Worm (Caenorhabditis elegans) whole organism, young adult: ENCODE measurements around the gene C45H4.18.

ENCODE experiments used
- F37B4.10 ChIP-seq: fragments of 200-800 bp; sonication (Bioruptor generic); IDR thresholded peaks from 2 replicates; pipeline ENCODE4 v1.3.6; 2022; ENCODE audit warnings: missing genetic modification characterization, missing compliant biosample characterization
- F55B11.4 ChIP-seq: sonication (generic microtip); optimal IDR thresholded peaks from 2 replicates; lab custom pipeline; 2016; ENCODE audit warnings: missing compliant biosample characterization, missing genetic modification characterization, borderline replicate concordance; ENCODE audit not compliant: insufficient read depth
- T26A5.8 ChIP-seq: sonication (generic microtip); optimal IDR thresholded peaks from 2 replicates; lab custom pipeline; 2016; ENCODE audit warnings: missing genetic modification characterization, missing compliant biosample characterization
- Y95B8A.8 ChIP-seq: fragments of 200-800 bp; sonication (Bioruptor generic); IDR thresholded peaks from 2 replicates; pipeline ENCODE4 v1.3.6; 2022; ENCODE audit warnings: missing genetic modification reagents, missing genetic modification characterization, missing compliant biosample characterization
- attf-3 ChIP-seq: fragments of 200-800 bp; sonication (Bioruptor generic); conservative IDR thresholded peaks from 2 replicates; pipeline ENCODE4 v1.3.6; 2022; ENCODE audit warnings: missing genetic modification reagents, missing genetic modification characterization, missing compliant biosample characterization
- bed-2 ChIP-seq: fragments of 200-800 bp; sonication (Bioruptor generic); IDR thresholded peaks from 2 replicates; pipeline ENCODE4 v1.3.6; 2022; ENCODE audit warnings: missing genetic modification reagents, missing genetic modification characterization, missing compliant biosample characterization
- ccch-3 ChIP-seq: fragments of 200-800 bp; sonication (Bioruptor generic); optimal IDR thresholded peaks from 2 replicates; lab custom pipeline; 2018; ENCODE audit warnings: mild to moderate bottlenecking, missing genetic modification characterization, missing compliant biosample characterization
- ceh-27 ChIP-seq: fragments of 200-800 bp; sonication (Bioruptor generic); optimal IDR thresholded peaks from 2 replicates; lab custom pipeline; 2018; ENCODE audit warnings: mild to moderate bottlenecking, missing genetic modification characterization, moderate library complexity, missing compliant biosample characterization
- ceh-79 ChIP-seq: sonication (generic microtip); optimal IDR thresholded peaks from 2 replicates; lab custom pipeline; 2017; ENCODE audit warnings: mild to moderate bottlenecking, missing genetic modification characterization, missing compliant biosample characterization
- ceh-91 ChIP-seq: fragments of 200-800 bp; sonication (Bioruptor generic); IDR thresholded peaks from 2 replicates; pipeline ENCODE4 v1.3.6; 2022; ENCODE audit warnings: missing genetic modification reagents, missing genetic modification characterization, missing compliant biosample characterization
- dpl-1 ChIP-seq: fragments of 150-350 bp; optimal IDR thresholded peaks from 2 replicates; lab custom pipeline; 2014; ENCODE audit warnings: missing biosample characterization, missing genetic modification reagents, missing genetic modification characterization
- egl-44 ChIP-seq: fragments of 200-800 bp; sonication (Bioruptor generic); IDR thresholded peaks from 2 replicates; pipeline ENCODE4 v1.3.6; 2022; ENCODE audit warnings: missing genetic modification reagents, missing genetic modification characterization, missing compliant biosample characterization
- him-1 ChIP-seq: sonication (generic microtip); optimal IDR thresholded peaks from 2 replicates; lab custom pipeline; 2016; ENCODE audit warnings: missing genotype, missing genetic modification reagents, missing genetic modification characterization, missing compliant biosample characterization
- let-526 ChIP-seq: fragments of 200-800 bp; sonication (Bioruptor generic); IDR thresholded peaks from 2 replicates; pipeline ENCODE4 v1.3.6; 2022; ENCODE audit warnings: missing genetic modification reagents, missing genetic modification characterization, missing compliant biosample characterization
- lir-1 ChIP-seq: fragments of 200-800 bp; sonication (Bioruptor generic); conservative IDR thresholded peaks from 2 replicates; pipeline ENCODE4 v1.3.6; 2022; ENCODE audit warnings: missing genetic modification reagents, missing genetic modification characterization, missing compliant biosample characterization
- madf-3 ChIP-seq: fragments of 200-800 bp; sonication (Bioruptor generic); IDR thresholded peaks from 2 replicates; pipeline ENCODE4 v1.3.6; 2022; ENCODE audit warnings: missing genetic modification reagents, missing genetic modification characterization, missing compliant biosample characterization
- madf-6 ChIP-seq: fragments of 200-800 bp; sonication (Bioruptor generic); IDR thresholded peaks from 2 replicates; pipeline ENCODE4 v1.3.6; 2022; ENCODE audit warnings: missing genetic modification reagents, missing genetic modification characterization, missing compliant biosample characterization
- madf-8 ChIP-seq: fragments of 200-800 bp; sonication (Bioruptor generic); conservative IDR thresholded peaks from 2 replicates; pipeline ENCODE4 v1.3.6; 2022; ENCODE audit warnings: missing genetic modification reagents, missing genetic modification characterization, missing compliant biosample characterization
- mxl-1 ChIP-seq: sonication (generic microtip); optimal IDR thresholded peaks from 2 replicates; lab custom pipeline; 2016; ENCODE audit warnings: missing genetic modification characterization, missing compliant biosample characterization
- nhr-179 ChIP-seq: sonication (generic microtip); optimal IDR thresholded peaks from 2 replicates; lab custom pipeline; 2016; ENCODE audit warnings: mild to moderate bottlenecking, missing genetic modification characterization, missing compliant biosample characterization
- nhr-80 ChIP-seq: sonication (generic microtip); optimal IDR thresholded peaks from 2 replicates; lab custom pipeline; 2016; ENCODE audit warnings: missing genetic modification characterization, missing compliant biosample characterization
- pbrm-1 ChIP-seq: fragments of 200-800 bp; sonication (Bioruptor generic); IDR thresholded peaks from 2 replicates; pipeline ENCODE4 v1.3.6; 2022; ENCODE audit warnings: missing genetic modification reagents, missing genetic modification characterization, missing compliant biosample characterization
- rec-8 ChIP-seq, 2 experiments: sonication (generic microtip); optimal IDR thresholded peaks; 2 replicates each; lab custom pipeline; 2016; ENCODE audit warnings: mild to moderate bottlenecking in 2 of 2, missing genetic modification characterization in 2 of 2, missing genetic modification reagents in 2 of 2, missing genotype in 2 of 2, missing biosample characterization in 1 of 2, missing compliant biosample characterization in 1 of 2, moderate library complexity in 1 of 2
- sea-2 ChIP-seq: fragments of 200-800 bp; sonication (Bioruptor generic); IDR thresholded peaks from 2 replicates; pipeline ENCODE4 v1.3.6; 2022; ENCODE audit warnings: missing genetic modification characterization, missing compliant biosample characterization
- snpc-1.3 ChIP-seq: sonication (generic microtip); optimal IDR thresholded peaks from 2 replicates; lab custom pipeline; 2017; ENCODE audit warnings: missing genetic modification characterization, mild to moderate bottlenecking, missing compliant biosample characterization, antibody characterized with exemption, moderate library complexity, missing genotype, missing genetic modification reagents; ENCODE audit not compliant: insufficient read depth
- snpc-4 ChIP-seq, 5 experiments: fragments of 150-350 bp in 1 of 5; sonication (generic microtip) in 4 of 5; optimal IDR thresholded peaks; 2 replicates each; lab custom pipeline; 2014 to 2018; ENCODE audit warnings: missing genetic modification characterization in 5 of 5, missing biosample characterization in 3 of 5, antibody characterized with exemption in 2 of 5, mild to moderate bottlenecking in 2 of 5, missing compliant biosample characterization in 2 of 5, missing genotype in 2 of 5, moderate library complexity in 2 of 5, missing genetic modification reagents in 1 of 5
- somi-1 ChIP-seq: fragments of 200-800 bp; sonication (Bioruptor generic); optimal IDR thresholded peaks from 2 replicates; lab custom pipeline; 2018; ENCODE audit warnings: mild to moderate bottlenecking, missing genetic modification characterization, missing compliant biosample characterization
- tbp1 ChIP-seq: fragments of 200-800 bp; sonication (Bioruptor generic); optimal IDR thresholded peaks from 2 replicates; lab custom pipeline; 2018; ENCODE audit warnings: mild to moderate bottlenecking, missing genetic modification characterization, missing compliant biosample characterization
- tlf-1 ChIP-seq: fragments of 200-800 bp; sonication (Bioruptor generic); optimal IDR thresholded peaks from 2 replicates; lab custom pipeline; 2018; ENCODE audit warnings: mild to moderate bottlenecking, missing genetic modification characterization, missing compliant biosample characterization
- unc-62 ChIP-seq: fragments of 150-350 bp; optimal IDR thresholded peaks from 2 replicates; lab custom pipeline; 2014; ENCODE audit warnings: missing biosample characterization, missing genetic modification reagents, missing genetic modification characterization
- zfh-2 ChIP-seq: fragments of 200-800 bp; sonication (Bioruptor generic); conservative IDR thresholded peaks from 2 replicates; pipeline ENCODE4 v1.3.6; 2022; ENCODE audit warnings: missing genetic modification reagents, missing genetic modification characterization, missing compliant biosample characterization
- ztf-26 ChIP-seq: sonication (generic microtip); optimal IDR thresholded peaks from 2 replicates; lab custom pipeline; 2017; ENCODE audit warnings: missing genetic modification characterization, missing compliant biosample characterization
- ztf-6 ChIP-seq: fragments of 200-800 bp; sonication (Bioruptor generic); IDR thresholded peaks from 2 replicates; pipeline ENCODE4 v1.3.6; 2022; ENCODE audit warnings: missing genetic modification reagents, missing genetic modification characterization, missing compliant biosample characterization

C45H4.18 gene

DNA sequence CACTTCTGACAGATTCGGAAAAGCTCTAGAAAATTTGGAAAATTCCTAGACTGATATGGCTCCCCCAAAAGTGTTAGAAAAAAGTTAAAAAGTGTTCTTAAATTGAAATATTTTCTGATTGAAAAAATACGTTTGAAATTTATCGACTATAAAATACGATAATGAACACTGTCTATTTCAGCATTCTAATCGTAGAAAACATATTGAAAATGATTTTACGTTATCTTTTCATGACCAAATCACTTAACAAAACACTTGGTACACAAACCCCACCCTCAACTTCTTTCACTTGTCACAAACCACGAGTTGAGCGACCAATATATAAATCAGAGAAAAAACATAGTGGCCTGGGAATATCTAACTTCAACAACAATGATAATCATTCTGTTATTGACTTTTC, 3.9 kb downstream of the C45H4.18 start, which contains the start of gene cyp-33C1:
TSS of gene cyp-33C1 (plus strand) at position 301 of the 400 bp plus-strand sequence.
- no peak for TF ChIP-seq rec-8 (tag; optimal IDR thresholded peaks at IDR 0.05; lab: Kevin White, UChicago)
- no peak for TF ChIP-seq nhr-179 (tag; lab: Kevin White, UChicago)
- no peak for TF ChIP-seq dpl-1 (GFP tag; lab: Kevin White, UChicago)
- TF ChIP-seq unc-62 (GFP tag; lab: Kevin White, UChicago), result no peak
- TF ChIP-seq tbp1 (GFP tag; lab: Kevin White, UChicago), result no peak
- TF ChIP-seq sea-2 (GFP tag; lab: Robert Waterston, UW), result no peak
- TF ChIP-seq madf-3, result no peak

DNA sequence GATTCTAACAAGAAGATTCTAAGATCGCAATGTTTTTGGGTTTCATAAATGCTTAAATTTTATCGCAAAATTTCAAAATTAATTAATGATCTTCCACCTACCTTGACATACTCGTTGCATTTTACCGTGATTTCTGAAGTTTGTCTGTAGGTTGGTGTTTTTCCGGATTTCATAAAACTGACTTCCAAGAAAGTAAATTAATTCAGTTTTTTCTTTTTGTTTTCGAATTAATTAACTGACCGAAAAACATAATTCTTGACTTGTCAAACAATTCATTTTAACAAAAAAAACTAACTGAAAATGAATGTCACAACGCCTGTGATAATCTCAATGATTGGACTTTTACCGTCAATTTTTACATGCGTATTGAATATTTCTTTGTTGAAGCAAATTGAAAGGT, 6.4 kb downstream of the C45H4.18 start, which contains the start of gene srbc-16:
TSS of gene srbc-16 (plus strand) at position 301 of the 400 bp plus-strand sequence.
- TF ChIP-seq snpc-4 (GFP tag; optimal IDR thresholded peaks at IDR 0.05; lab: Kevin White, UChicago) (no peak), snpc-4 (tag; optimal IDR thresholded peaks at IDR 0.05; lab: Kevin White, UChicago) (no peak), bed-2 (no peak)

DNA sequence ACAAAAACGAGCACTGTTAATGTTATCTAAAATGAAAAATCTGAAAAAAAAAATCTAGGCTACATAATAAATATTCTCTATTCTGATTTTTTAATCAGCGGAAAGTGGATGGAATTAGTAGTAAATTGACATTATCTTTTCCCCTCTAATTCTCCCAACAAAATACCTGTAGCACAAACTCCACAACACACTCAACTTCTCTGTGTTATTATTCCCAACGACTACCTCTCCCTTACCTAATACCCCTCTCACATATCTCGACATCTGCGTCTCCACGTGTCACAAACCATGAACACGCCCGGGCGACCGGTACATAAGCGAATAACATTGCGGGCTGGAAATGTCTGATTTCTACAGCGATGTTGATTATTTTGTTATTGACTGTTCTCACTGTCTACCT, 7.8 kb downstream of the C45H4.18 start, which contains the start of gene cyp-33C2:
TSS of gene cyp-33C2 (plus strand) at position 327 of the 400 bp plus-strand sequence.
- TF ChIP-seq nhr-80 (tag; lab: Kevin White, UChicago), result peak; percentile 51
- TF ChIP-seq let-526, result peak; percentile 28; the same call in 1 of the 2 replicates
- TF ChIP-seq egl-44 (GFP tag; lab: Robert Waterston, UW), result no peak

DNA sequence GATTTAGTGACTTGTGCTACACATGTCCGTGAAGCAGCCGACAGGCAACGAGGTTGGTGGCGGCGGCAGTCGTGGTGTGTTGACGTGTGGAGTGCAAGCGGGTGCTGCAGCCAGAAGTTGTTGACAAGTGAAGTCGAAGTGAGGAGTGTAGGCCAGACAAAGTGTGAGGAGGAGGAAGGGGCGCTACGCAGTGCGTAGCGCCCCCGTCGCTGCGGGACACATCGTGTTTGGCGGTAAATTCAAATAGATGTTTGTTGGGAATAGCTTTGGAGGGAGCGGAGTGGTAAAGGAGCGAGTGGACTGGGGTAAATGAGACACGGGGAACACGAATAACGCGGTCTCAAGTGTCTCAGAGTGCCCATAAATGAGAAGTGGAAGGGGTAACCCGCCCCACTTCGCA, 10.1 kb downstream of the C45H4.18 start:
- no peak for TF ChIP-seq him-1
- no peak for TF ChIP-seq snpc-1.3 (tag; lab: Kevin White, UChicago)
- 0 out of 2 replicates have a peak, but pooled peaks have one; percentile 47 for TF ChIP-seq F37B4.10 (GFP tag; lab: Robert Waterston, UW)
- TF ChIP-seq zfh-2, result 0 out of 2 replicates have a peak, but pooled peaks have one; percentile 44
- TF ChIP-seq ztf-26 (tag; lab: Kevin White, UChicago), result no peak

DNA sequence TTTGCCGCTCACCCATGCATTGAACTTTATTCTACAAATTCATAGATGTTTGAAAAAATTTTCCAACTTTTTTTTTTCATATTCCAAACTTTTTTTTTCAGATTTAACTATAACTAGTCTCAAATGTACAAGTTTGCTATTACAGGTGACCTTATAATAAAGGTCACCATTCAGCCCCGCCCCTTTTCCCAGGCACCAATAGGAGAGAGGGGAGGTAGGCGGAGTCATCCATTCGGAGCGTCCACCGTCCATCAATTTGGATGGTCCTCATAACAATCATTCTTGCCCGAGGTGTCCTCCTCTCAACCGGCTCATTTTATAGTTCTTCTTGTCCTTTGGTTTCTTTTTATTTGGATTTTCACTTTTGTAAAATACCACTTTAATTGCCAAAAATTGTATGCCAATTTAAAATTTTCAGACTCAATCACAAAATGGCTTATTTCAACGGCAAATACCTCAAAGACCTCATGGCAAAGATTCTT, 12.6 kb downstream of the C45H4.18 start, which contains the start of gene Y5H2B.3:
TSS of gene Y5H2B.3 (plus strand) at position 432 of the 482 bp plus-strand sequence.
- no peak for TF ChIP-seq mxl-1 (tag; lab: Kevin White, UChicago)
- no peak for TF ChIP-seq ceh-91 (GFP tag; lab: Robert Waterston, UW)
- no peak for TF ChIP-seq lir-1 (GFP tag; lab: Robert Waterston, UW)
- TF ChIP-seq sea-2 (GFP tag; lab: Robert Waterston, UW), result no peak
- no peak for TF ChIP-seq T26A5.8 (tag; lab: Kevin White, UChicago)
- no peak for TF ChIP-seq Y95B8A.8 (GFP tag; lab: Robert Waterston, UW)
- TF ChIP-seq ccch-3 (GFP tag; lab: Kevin White, UChicago), result no peak
- TF ChIP-seq ztf-6, result no peak
- no peak for TF ChIP-seq ceh-27 (GFP tag; lab: Kevin White, UChicago)
- TF ChIP-seq tlf-1, result no peak
- no peak for TF ChIP-seq pbrm-1 (GFP tag; lab: Robert Waterston, UW)
- TF ChIP-seq attf-3, result no peak
- no peak for TF ChIP-seq ceh-79 (tag; lab: Kevin White, UChicago)
- no peak for TF ChIP-seq madf-6 (GFP tag; lab: Robert Waterston, UW)
- no peak for TF ChIP-seq somi-1 (GFP tag; lab: Kevin White, UChicago)
- no peak for TF ChIP-seq madf-8
- no peak for TF ChIP-seq F55B11.4 (tag; lab: Kevin White, UChicago)
- TF ChIP-seq, all 124 proteins: peak for 0
